Worm (Caenorhabditis elegans) whole organism, L1 larva: Measurements from ENCODE around the gene nhr-30.

Experiments used
- C04F5.9 ChIP-seq: sonication (generic microtip); optimal IDR thresholded peaks from 2 replicates; lab custom pipeline; 2016; ENCODE audit warnings: missing genetic modification characterization, missing compliant biosample characterization
- C34B4.2 ChIP-seq: sonication (generic microtip); optimal IDR thresholded peaks from 2 replicates; lab custom pipeline; 2017; ENCODE audit warnings: mild to moderate bottlenecking, missing genetic modification characterization, missing compliant biosample characterization
- F16B12.6 ChIP-seq: fragments of 150-350 bp; optimal IDR thresholded peaks from 2 replicates; lab custom pipeline; 2014; ENCODE audit warnings: missing biosample characterization, missing genetic modification characterization
- Y116A8C.19 ChIP-seq: sonication (generic microtip); optimal IDR thresholded peaks from 2 replicates; lab custom pipeline; 2016; ENCODE audit warnings: missing compliant biosample characterization, missing genetic modification characterization, borderline replicate concordance
- aha-1 ChIP-seq: fragments of 150-350 bp; optimal IDR thresholded peaks from 2 replicates; lab custom pipeline; 2014; ENCODE audit warnings: missing biosample characterization, missing genetic modification characterization
- aly-2 ChIP-seq: fragments of 150-350 bp; optimal IDR thresholded peaks from 2 replicates; lab custom pipeline; 2014; ENCODE audit warnings: missing biosample characterization, missing genetic modification characterization
- ama-1 ChIP-seq: fragments of 150-350 bp; optimal IDR thresholded peaks from 2 replicates; lab custom pipeline; 2014
- blmp-1 ChIP-seq: fragments of 150-350 bp; optimal IDR thresholded peaks from 2 replicates; lab custom pipeline; 2014; ENCODE audit warnings: missing biosample characterization, missing genetic modification characterization
- ceh-8 ChIP-seq: fragments of 200-800 bp; sonication (Bioruptor generic); optimal IDR thresholded peaks from 2 replicates; lab custom pipeline; 2018; ENCODE audit warnings: mild to moderate bottlenecking, missing genetic modification characterization, moderate library complexity, missing compliant biosample characterization
- ceh-88 ChIP-seq: fragments of 200-800 bp; sonication (Bioruptor generic); IDR thresholded peaks from 2 replicates; pipeline ENCODE4 v1.3.6; 2022; ENCODE audit warnings: missing genetic modification characterization, missing compliant biosample characterization
- ceh-90 ChIP-seq: sonication (generic microtip); optimal IDR thresholded peaks from 2 replicates; lab custom pipeline; 2016; ENCODE audit warnings: missing genetic modification characterization, missing compliant biosample characterization
- ces-1 ChIP-seq: fragments of 150-350 bp; optimal IDR thresholded peaks from 2 replicates; lab custom pipeline; 2014; ENCODE audit warnings: missing biosample characterization, missing genetic modification reagents, missing genetic modification characterization
- dpl-1 ChIP-seq, 3 experiments: fragments of 150-350 bp in 2 of 3; sonication (generic microtip) in 1 of 3; optimal IDR thresholded peaks; 2 replicates each; lab custom pipeline; 2014 to 2017; ENCODE audit warnings: missing biosample characterization in 3 of 3, missing genetic modification characterization in 3 of 3, missing genetic modification reagents in 3 of 3
- dsc-1 ChIP-seq: sonication (generic microtip); optimal IDR thresholded peaks from 2 replicates; lab custom pipeline; 2016; ENCODE audit warnings: mild to moderate bottlenecking, missing genetic modification characterization, missing compliant biosample characterization
- efl-1 ChIP-seq, 4 experiments: fragments of 150-350 bp; optimal IDR thresholded peaks in 3 of 4; peaks in 1 of 4; 1 replicate in 1 of 4; 2 replicates in 3 of 4; lab custom pipeline; 2014; ENCODE audit warnings: missing biosample characterization in 2 of 4, missing genetic modification characterization in 2 of 4, missing genetic modification reagents in 2 of 4
- egl-13 ChIP-seq: sonication (generic microtip); optimal IDR thresholded peaks from 2 replicates; lab custom pipeline; 2016; ENCODE audit warnings: missing genotype, missing genetic modification reagents, missing genetic modification characterization, missing compliant biosample characterization
- ets-5 ChIP-seq: fragments of 200-800 bp; sonication (Bioruptor generic); IDR thresholded peaks from 2 replicates; pipeline ENCODE4 v1.3.6; 2022; ENCODE audit warnings: missing genetic modification characterization, missing compliant biosample characterization
- fkh-10 ChIP-seq: sonication (generic microtip); optimal IDR thresholded peaks from 2 replicates; lab custom pipeline; 2017; ENCODE audit warnings: missing biosample characterization, missing genetic modification reagents, missing genetic modification characterization
- fkh-4 ChIP-seq: sonication (generic microtip); optimal IDR thresholded peaks from 2 replicates; lab custom pipeline; 2016; ENCODE audit warnings: missing compliant biosample characterization, missing genetic modification characterization, borderline replicate concordance
- fkh-8 ChIP-seq: sonication (generic microtip); optimal IDR thresholded peaks from 2 replicates; lab custom pipeline; 2016; ENCODE audit warnings: mild to moderate bottlenecking, missing genetic modification characterization, missing compliant biosample characterization
- hlh-17 ChIP-seq: fragments of 200-800 bp; sonication (Bioruptor generic); optimal IDR thresholded peaks from 2 replicates; lab custom pipeline; 2018; ENCODE audit warnings: missing genetic modification characterization, mild to moderate bottlenecking, missing compliant biosample characterization, moderate library complexity, borderline replicate concordance
- hlh-4 ChIP-seq: sonication (generic microtip); optimal IDR thresholded peaks from 2 replicates; lab custom pipeline; 2016; ENCODE audit warnings: mild to moderate bottlenecking, missing genetic modification characterization, missing compliant biosample characterization
- irx-1 ChIP-seq: sonication (generic microtip); optimal IDR thresholded peaks from 2 replicates; lab custom pipeline; 2016; ENCODE audit warnings: missing genetic modification characterization, missing compliant biosample characterization
- isw-1 ChIP-seq: fragments of 200-800 bp; sonication (Bioruptor generic); IDR thresholded peaks from 2 replicates; pipeline ENCODE4 v1.3.6; 2022; ENCODE audit warnings: missing genetic modification characterization, missing compliant biosample characterization
- jun-1 ChIP-seq: fragments of 150-350 bp; optimal IDR thresholded peaks from 2 replicates; lab custom pipeline; 2014; ENCODE audit warnings: missing biosample characterization, missing genetic modification reagents, missing genetic modification characterization
- lin-15B ChIP-seq: fragments of 150-350 bp; sonication (generic microtip); optimal IDR thresholded peaks from 3 replicates; lab custom pipeline; 2014; ENCODE audit warnings: missing biosample characterization, missing genetic modification characterization
- lin-35 ChIP-seq, 2 experiments: fragments of 150-350 bp; optimal IDR thresholded peaks; 2 replicates each; lab custom pipeline; 2014; ENCODE audit warnings: missing biosample characterization in 2 of 2, missing genetic modification characterization in 2 of 2, missing genetic modification reagents in 2 of 2
- lin-39 ChIP-seq: fragments of 150-350 bp; optimal IDR thresholded peaks from 2 replicates; lab custom pipeline; 2014; ENCODE audit warnings: missing biosample characterization, missing genetic modification reagents, missing genetic modification characterization
- lsy-2 ChIP-seq, 2 experiments: fragments of 150-350 bp; optimal IDR thresholded peaks; 2 replicates each; lab custom pipeline; 2014; ENCODE audit warnings: missing biosample characterization in 2 of 2, missing genetic modification characterization in 2 of 2
- mdl-1 ChIP-seq, 2 experiments: fragments of 150-350 bp; optimal IDR thresholded peaks; 2 replicates each; lab custom pipeline; 2014 to 2017; ENCODE audit warnings: missing biosample characterization in 2 of 2, missing genetic modification characterization in 2 of 2, inconsistent platforms in 1 of 2
- mep-1 ChIP-seq: fragments of 150-350 bp; optimal IDR thresholded peaks from 2 replicates; lab custom pipeline; 2014; ENCODE audit warnings: missing biosample characterization, missing genetic modification characterization
- nhr-11 ChIP-seq: fragments of 150-350 bp; optimal IDR thresholded peaks from 2 replicates; lab custom pipeline; 2014; ENCODE audit warnings: missing biosample characterization, missing genetic modification characterization
- nhr-19 ChIP-seq: fragments of 200-800 bp; sonication (Bioruptor generic); conservative IDR thresholded peaks from 2 replicates; pipeline ENCODE4 v1.3.6; 2022; ENCODE audit warnings: missing genetic modification characterization, missing compliant biosample characterization
- nhr-20 ChIP-seq: sonication (generic microtip); optimal IDR thresholded peaks from 2 replicates; lab custom pipeline; 2016; ENCODE audit warnings: mild to moderate bottlenecking, missing genetic modification characterization, missing compliant biosample characterization
- nhr-237 ChIP-seq: fragments of 150-350 bp; optimal IDR thresholded peaks from 2 replicates; lab custom pipeline; 2014; ENCODE audit warnings: missing biosample characterization, missing genetic modification characterization
- nhr-47 ChIP-seq: sonication (generic microtip); optimal IDR thresholded peaks from 2 replicates; lab custom pipeline; 2016; ENCODE audit warnings: mild to moderate bottlenecking, missing genetic modification characterization, moderate library complexity, missing compliant biosample characterization
- nhr-71 ChIP-seq: sonication (generic microtip); optimal IDR thresholded peaks from 2 replicates; lab custom pipeline; 2016; ENCODE audit warnings: mild to moderate bottlenecking, missing genetic modification characterization, moderate library complexity, missing compliant biosample characterization
- pag-3 ChIP-seq: sonication (generic microtip); optimal IDR thresholded peaks from 2 replicates; lab custom pipeline; 2017; ENCODE audit warnings: missing genetic modification characterization, mild to moderate bottlenecking, missing compliant biosample characterization, antibody characterized with exemption, borderline replicate concordance; ENCODE audit not compliant: insufficient read depth
- pax-3 ChIP-seq: fragments of 200-800 bp; sonication (Bioruptor generic); optimal IDR thresholded peaks from 2 replicates; lab custom pipeline; 2018; ENCODE audit warnings: mild to moderate bottlenecking, missing genetic modification characterization, moderate library complexity, missing compliant biosample characterization
- pqm-1 ChIP-seq: sonication (generic microtip); optimal IDR thresholded peaks from 3 replicates; lab custom pipeline; 2017; ENCODE audit warnings: missing biosample characterization, missing genetic modification characterization
- skn-1 ChIP-seq: fragments of 150-350 bp; optimal IDR thresholded peaks from 2 replicates; lab custom pipeline; 2014; ENCODE audit warnings: missing biosample characterization, missing genetic modification characterization
- tlp-1 ChIP-seq: fragments of 150-350 bp; optimal IDR thresholded peaks from 2 replicates; lab custom pipeline; 2014; ENCODE audit warnings: missing biosample characterization, missing genetic modification characterization
- unc-62 ChIP-seq: fragments of 150-350 bp; optimal IDR thresholded peaks from 2 replicates; lab custom pipeline; 2014; ENCODE audit warnings: missing biosample characterization, missing genetic modification reagents, missing genetic modification characterization
- unc-86 ChIP-seq: sonication (generic microtip); optimal IDR thresholded peaks from 2 replicates; lab custom pipeline; 2016; ENCODE audit warnings: missing genetic modification characterization, missing compliant biosample characterization
- unc-98 ChIP-seq: fragments of 200-800 bp; sonication (Bioruptor generic); IDR thresholded peaks from 2 replicates; pipeline ENCODE4 v1.3.6; 2022; ENCODE audit warnings: missing genetic modification characterization, missing compliant biosample characterization
- zag-1 ChIP-seq: fragments of 150-350 bp; optimal IDR thresholded peaks from 2 replicates; lab custom pipeline; 2014; ENCODE audit warnings: missing biosample characterization, missing genetic modification characterization
- ztf-11 ChIP-seq, 2 experiments: sonication (generic microtip); optimal IDR thresholded peaks; 2 replicates each; lab custom pipeline; 2016 to 2017; ENCODE audit warnings: missing genetic modification characterization in 2 of 2, missing biosample characterization in 1 of 2, missing compliant biosample characterization in 1 of 2

nhr-30 gene

ce11 chrV:9094060-9094628 is 49.2 kb downstream of the nhr-30 start (continued):
- TF ChIP-seq pax-3 (peak; percentile 28), Y116A8C.19 (tag; lab: Kevin White, UChicago) (no peak), zag-1 (tag; lab: Kevin White, UChicago) (no peak), unc-86 (tag; lab: Kevin White, UChicago) (no peak), ztf-11 (tag; optimal IDR thresholded peaks at IDR 0.05; lab: Kevin White, UChicago) (peak in 1 of 2 experiments; percentile 10), lin-39 (peak; percentile 35), egl-13 (tag; lab: Kevin White, UChicago) (peak; percentile 29), jun-1 (tag; lab: Kevin White, UChicago) (peak; percentile 18), ceh-8 (GFP tag; lab: Kevin White, UChicago) (no peak), ceh-90 (no peak), aha-1 (no peak), pag-3 (tag; lab: Kevin White, UChicago) (peak; percentile 47), dsc-1 (tag; lab: Kevin White, UChicago) (no peak), lsy-2 (tag; optimal IDR thresholded peaks at IDR 0.05; lab: Kevin White, UChicago) (peak; percentile 59 to 64), nhr-47 (peak; percentile 67), mep-1 (tag; lab: Kevin White, UChicago) (peak; percentile 51)

ce11 chrV:9094976-9095375 is 50.0 kb downstream of the nhr-30 start:
- TF ChIP-seq ets-5 (GFP tag; lab: Robert Waterston, UW) (no peak), ama-1 (lab: Kevin White, UChicago) (no peak), fkh-4 (tag; lab: Kevin White, UChicago) (no peak), skn-1 (tag; lab: Kevin White, UChicago) (peak; percentile 20), hlh-17 (no peak), fkh-8 (tag; lab: Kevin White, UChicago) (no peak), nhr-19 (GFP tag; lab: Robert Waterston, UW) (peak; percentile 80), unc-98 (no peak), isw-1 (GFP tag; lab: Robert Waterston, UW) (no peak), nhr-71 (tag; lab: Kevin White, UChicago) (no peak), lin-35 (GFP tag; optimal IDR thresholded peaks at IDR 0.05; lab: Kevin White, UChicago) (peak in 1 of 2 experiments; percentile 14), F16B12.6 (tag; lab: Kevin White, UChicago) (no peak), fkh-10 (no peak)

DNA sequence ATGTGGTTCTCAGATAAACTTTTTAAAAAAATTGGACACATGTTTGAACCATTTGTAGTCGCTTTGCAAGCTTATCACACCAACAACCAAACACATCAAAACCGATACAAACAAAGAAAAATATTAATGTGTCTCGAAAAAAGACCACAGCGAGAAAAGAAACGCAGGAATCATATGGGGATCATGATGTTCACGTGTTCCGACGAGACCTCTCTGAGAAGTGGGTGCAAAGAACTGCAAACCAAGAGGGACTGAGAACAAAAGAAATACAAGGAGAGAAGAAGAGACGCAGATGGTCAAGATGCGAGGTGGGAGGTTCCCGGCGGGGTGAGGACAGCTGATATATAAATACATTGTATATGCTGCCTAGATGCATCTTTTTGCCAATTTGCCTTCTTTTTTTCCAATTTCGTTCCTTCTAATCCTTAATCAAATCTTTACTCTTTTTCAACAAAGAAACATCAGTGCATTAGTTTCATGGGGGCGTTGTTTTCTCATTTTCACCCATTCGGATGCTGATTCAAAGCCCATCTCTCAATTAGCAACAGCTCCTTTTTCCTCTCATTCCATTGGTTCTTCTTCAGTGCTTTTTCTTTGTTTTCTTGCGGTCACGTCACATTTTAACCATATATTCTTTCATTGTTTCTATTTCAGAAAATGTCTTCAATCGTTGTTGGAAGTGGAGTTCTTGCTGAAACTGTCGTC is 50.8 kb downstream of the nhr-30 start, which contains the start of gene F21C10.10:
Gene F21C10.10, plus strand, starts transcription at position 655 of the 705 bp plus-strand sequence.
- TF ChIP-seq efl-1 (optimal IDR thresholded peaks at IDR 0.05; lab: Kevin White, UChicago) (peak; percentile 46 to 51), efl-1 (GFP tag; optimal IDR thresholded peaks at IDR 0.05 in 1 of 2; lab: Kevin White, UChicago) (peak; percentile 28 to 95), Y116A8C.19 (tag; lab: Kevin White, UChicago) (no peak), dpl-1 (GFP tag; optimal IDR thresholded peaks at IDR 0.05; lab: Kevin White, UChicago) (peak; percentile 4 to 55 (median 46)), nhr-47 (peak; percentile 70), lin-15B (tag; lab: Kevin White, UChicago) (no peak), ama-1 (lab: Kevin White, UChicago) (no peak), mdl-1 (tag; optimal IDR thresholded peaks at IDR 0.05; lab: Kevin White, UChicago) (peak in 1 of 2 experiments; percentile 98), nhr-71 (tag; lab: Kevin White, UChicago) (peak; percentile 94), unc-62 (GFP tag; lab: Kevin White, UChicago) (no peak), dsc-1 (tag; lab: Kevin White, UChicago) (peak; percentile 21), nhr-11 (tag; lab: Kevin White, UChicago) (peak; percentile 23), C34B4.2 (tag; lab: Kevin White, UChicago) (no peak), pqm-1 (tag; lab: Kevin White, UChicago) (no peak), blmp-1 (tag; lab: Kevin White, UChicago) (peak; percentile 83), hlh-4 (tag; lab: Kevin White, UChicago) (no peak), irx-1 (tag; lab: Kevin White, UChicago) (peak; percentile 69), ets-5 (GFP tag; lab: Robert Waterston, UW) (no peak), aly-2 (tag; lab: Kevin White, UChicago) (no peak), ceh-88 (GFP tag; lab: Robert Waterston, UW) (no peak), nhr-20 (tag; lab: Kevin White, UChicago) (peak; percentile 97), C04F5.9 (peak; percentile 14), nhr-237 (tag; lab: Kevin White, UChicago) (no peak), pag-3 (tag; lab: Kevin White, UChicago) (no peak), ces-1 (GFP tag; lab: Kevin White, UChicago) (no peak), skn-1 (tag; lab: Kevin White, UChicago) (peak; percentile 77), tlp-1 (tag; lab: Kevin White, UChicago) (no peak)
